Worm (Caenorhabditis elegans): ENCODE measurements around the gene F46C5.9.

DNA sequence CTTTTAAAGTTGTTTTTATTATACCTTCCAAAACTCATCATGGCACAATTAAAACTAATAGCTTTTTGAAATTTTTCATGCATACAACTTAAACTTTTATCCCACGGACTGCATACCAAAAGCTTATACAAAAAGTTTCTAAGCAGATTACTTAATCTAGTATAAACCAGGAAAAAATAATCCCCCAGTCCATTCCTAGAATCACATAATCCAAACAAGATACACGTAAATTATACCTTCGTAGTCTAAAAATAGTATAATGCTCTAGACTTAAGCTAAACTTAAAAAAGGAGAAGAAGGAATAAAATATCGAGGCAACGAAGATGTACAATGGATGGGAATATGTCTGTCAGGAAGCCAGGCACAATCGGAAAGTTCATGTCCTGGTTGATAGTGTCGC is 15.3 kb downstream of the F46C5.9 start:
- TF ChIP-seq cebp-1 (GFP tag; IDR thresholded peaks at IDR 0.05) (no peak), cebp-1 (tag; optimal IDR thresholded peaks at IDR 0.05) (no peak), ama-1 (optimal IDR thresholded peaks at IDR 0.05) (no peak), ama-1 (GFP tag; optimal IDR thresholded peaks at IDR 0.05) (no peak), hlh-12 (tag; optimal IDR thresholded peaks at IDR 0.05) (no peak), akir-1 (GFP tag; optimal IDR thresholded peaks at IDR 0.05) (no peak), chd-7 (tag; optimal IDR thresholded peaks at IDR 0.05) (no peak), lin-40 (tag; optimal IDR thresholded peaks at IDR 0.05) (no peak), F10E7.11 (tag; optimal IDR thresholded peaks at IDR 0.05) (no peak), Y53G8AR.9 (GFP tag; conservative IDR thresholded peaks at IDR 0.05) (no peak)
